Worm (Caenorhabditis elegans) whole organism, early embryonic: ENCODE results near the gene ppat-1.

ENCODE experiments used
- F13C5.2 ChIP-seq: sonication (generic microtip); optimal IDR thresholded peaks from 2 replicates; lab custom pipeline; 2017; ENCODE audit warnings: mild to moderate bottlenecking, missing genetic modification characterization, inconsistent platforms, missing compliant biosample characterization
- aly-1 ChIP-seq: sonication (generic microtip); optimal IDR thresholded peaks from 2 replicates; lab custom pipeline; 2016; ENCODE audit warnings: missing genetic modification characterization, missing compliant biosample characterization
- ama-1 ChIP-seq: fragments of 150-350 bp; optimal IDR thresholded peaks from 2 replicates; lab custom pipeline; 2014
- ceh-36 ChIP-seq: sonication (generic microtip); optimal IDR thresholded peaks from 2 replicates; lab custom pipeline; 2016; ENCODE audit warnings: missing genetic modification characterization, inconsistent platforms, missing compliant biosample characterization
- flt-1 ChIP-seq: fragments of 200-800 bp; sonication (Bioruptor generic); IDR thresholded peaks from 2 replicates; pipeline ENCODE4 v1.3.6; 2022; ENCODE audit warnings: missing genetic modification characterization, missing compliant biosample characterization
- hmbx-1 ChIP-seq: sonication (generic microtip); optimal IDR thresholded peaks from 2 replicates; lab custom pipeline; 2016; ENCODE audit warnings: mild to moderate bottlenecking, missing genetic modification characterization, missing compliant biosample characterization
- hmg-4 ChIP-seq: fragments of 200-800 bp; sonication (Bioruptor generic); optimal IDR thresholded peaks from 2 replicates; lab custom pipeline; 2018; ENCODE audit warnings: mild to moderate bottlenecking, missing genetic modification characterization, missing compliant biosample characterization
- hnd-1 ChIP-seq: sonication (generic microtip); optimal IDR thresholded peaks from 2 replicates; lab custom pipeline; 2016; ENCODE audit warnings: missing genetic modification characterization, missing compliant biosample characterization
- scrt-1 ChIP-seq: fragments of 200-800 bp; sonication (Bioruptor generic); IDR thresholded peaks from 2 replicates; pipeline ENCODE4 v1.3.6; 2022; ENCODE audit warnings: missing genetic modification characterization, missing compliant biosample characterization
- tbx-37 ChIP-seq: fragments of 200-800 bp; sonication (Bioruptor generic); conservative IDR thresholded peaks from 2 replicates; pipeline ENCODE4 v1.3.6; 2022; ENCODE audit warnings: missing genetic modification reagents, missing genetic modification characterization, missing compliant biosample characterization

DNA sequence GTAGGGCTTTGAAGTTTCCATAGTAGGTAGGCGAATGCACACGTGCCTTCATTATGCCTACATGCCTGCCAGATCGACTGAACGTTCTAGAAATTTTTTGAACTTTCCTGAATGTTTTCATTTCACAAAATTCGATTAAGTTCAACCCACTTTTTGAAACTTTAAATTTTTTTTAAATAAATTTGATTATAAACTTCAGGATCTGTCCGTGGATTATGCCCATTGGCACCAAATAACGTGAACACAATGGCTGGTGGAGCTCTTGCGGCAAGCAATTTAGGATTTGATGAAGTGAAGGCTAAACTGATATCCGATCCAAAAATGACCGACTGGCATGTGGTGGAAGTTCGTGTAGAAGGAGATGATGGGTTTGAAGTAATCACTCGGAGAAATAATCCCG lies 46.4 kb downstream of the ppat-1 start, which contains the start of gene F17C8.7:
- TF ChIP-seq hnd-1 (tag; lab: Kevin White, UChicago) (no peak), ama-1 (lab: Kevin White, UChicago) (no peak), ceh-36 (tag; lab: Kevin White, UChicago) (no peak), hmbx-1 (tag; lab: Kevin White, UChicago) (no peak), F13C5.2 (tag; lab: Kevin White, UChicago) (no peak), flt-1 (GFP tag; lab: Robert Waterston, UW) (no peak), aly-1 (tag; lab: Kevin White, UChicago) (no peak), hmg-4 (GFP tag; lab: Kevin White, UChicago) (no peak), scrt-1 (GFP tag; lab: Robert Waterston, UW) (no peak), tbx-37 (GFP tag; lab: Robert Waterston, UW) (no peak)
